Worm (Caenorhabditis elegans) whole organism, L4 larva: ENCODE measurements around the gene F22B3.8.
A peak's percentile ranks its signal among the peaks of the same experiment; 100 is the strongest.
"Not testable (repeated sequence)": the region's sequence is repeated elsewhere in the genome, so short reads cannot be mapped to it uniquely, and the experiment has no call there.

Experiments used
- F26F4.8 ChIP-seq: fragments of 200-800 bp; sonication (Bioruptor generic); conservative IDR thresholded peaks from 2 replicates; pipeline ENCODE4 v1.3.6; 2022; ENCODE audit warnings: missing genetic modification characterization, missing compliant biosample characterization
- F49E8.2 ChIP-seq: sonication (generic microtip); optimal IDR thresholded peaks from 2 replicates; lab custom pipeline; 2016; ENCODE audit warnings: missing compliant biosample characterization, mild to moderate bottlenecking, missing genetic modification characterization, borderline replicate concordance
- R02D3.7 ChIP-seq: fragments of 150-350 bp; sonication (generic microtip); optimal IDR thresholded peaks from 3 replicates; lab custom pipeline; 2014; ENCODE audit warnings: missing biosample characterization, missing genetic modification characterization
- aly-2 ChIP-seq: sonication (generic microtip); optimal IDR thresholded peaks from 2 replicates; lab custom pipeline; 2018; ENCODE audit warnings: missing biosample characterization, missing genetic modification characterization
- ama-1 ChIP-seq: fragments of 150-350 bp; optimal IDR thresholded peaks from 2 replicates; lab custom pipeline; 2014; ENCODE audit warnings: inconsistent platforms, mixed read lengths
- arid-1 ChIP-seq: fragments of 200-800 bp; sonication (Bioruptor generic); conservative IDR thresholded peaks from 2 replicates; pipeline ENCODE4 v1.3.6; 2022; ENCODE audit warnings: missing genetic modification reagents, missing genetic modification characterization, missing compliant biosample characterization
- cey-2 ChIP-seq: sonication (generic microtip); optimal IDR thresholded peaks from 3 replicates; lab custom pipeline; 2017; ENCODE audit warnings: missing genetic modification characterization, mild to moderate bottlenecking, missing compliant biosample characterization, antibody characterized with exemption, borderline replicate concordance; ENCODE audit not compliant: insufficient read depth
- dmd-6 ChIP-seq: fragments of 200-800 bp; sonication (Bioruptor generic); IDR thresholded peaks from 2 replicates; pipeline ENCODE4 v1.3.6; 2022; ENCODE audit warnings: missing genetic modification reagents, missing genetic modification characterization, missing compliant biosample characterization
- dmd-8 ChIP-seq: fragments of 200-800 bp; sonication (Bioruptor generic); IDR thresholded peaks from 2 replicates; pipeline ENCODE4 v1.3.6; 2022; ENCODE audit warnings: missing genetic modification characterization, missing compliant biosample characterization
- dmd-9 ChIP-seq: fragments of 200-800 bp; sonication (Bioruptor generic); IDR thresholded peaks from 2 replicates; pipeline ENCODE4 v1.3.6; 2022; ENCODE audit warnings: missing genetic modification reagents, missing genetic modification characterization, missing compliant biosample characterization
- fos-1 ChIP-seq: fragments of 150-350 bp; optimal IDR thresholded peaks from 2 replicates; lab custom pipeline; 2014; ENCODE audit warnings: missing biosample characterization, missing genetic modification characterization
- jun-1 ChIP-seq: fragments of 150-350 bp; optimal IDR thresholded peaks from 2 replicates; lab custom pipeline; 2014; ENCODE audit warnings: missing biosample characterization, missing genetic modification reagents, missing genetic modification characterization
- lin-1 ChIP-seq: fragments of 200-800 bp; sonication (Bioruptor generic); IDR thresholded peaks from 2 replicates; pipeline ENCODE4 v1.3.6; 2022; ENCODE audit warnings: missing genetic modification reagents, missing genetic modification characterization, missing compliant biosample characterization
- lin-15B ChIP-seq: fragments of 150-350 bp; sonication (generic microtip); optimal IDR thresholded peaks from 3 replicates; lab custom pipeline; 2014; ENCODE audit warnings: missing biosample characterization, missing genetic modification characterization
- madf-5 ChIP-seq, 2 experiments: fragments of 200-800 bp; sonication (Bioruptor generic); IDR thresholded peaks; 2 replicates each; pipeline ENCODE4 v1.3.6; 2022; ENCODE audit warnings: missing compliant biosample characterization in 2 of 2, missing genetic modification characterization in 2 of 2
- mes-2 ChIP-seq: sonication (generic microtip); optimal IDR thresholded peaks from 2 replicates; lab custom pipeline; 2016; ENCODE audit warnings: missing genotype, mild to moderate bottlenecking, missing genetic modification characterization, missing compliant biosample characterization; ENCODE audit not compliant: poor library complexity, severe bottlenecking
- nhr-102 ChIP-seq: sonication (generic microtip); optimal IDR thresholded peaks from 2 replicates; lab custom pipeline; 2016; ENCODE audit warnings: mild to moderate bottlenecking, missing genetic modification characterization, moderate library complexity, missing compliant biosample characterization
- nhr-11 ChIP-seq: fragments of 150-350 bp; optimal IDR thresholded peaks from 2 replicates; lab custom pipeline; 2014; ENCODE audit warnings: missing biosample characterization, missing genetic modification characterization
- nhr-111 ChIP-seq: fragments of 200-800 bp; sonication (Bioruptor generic); optimal IDR thresholded peaks from 2 replicates; lab custom pipeline; 2018; ENCODE audit warnings: mild to moderate bottlenecking, missing genetic modification characterization, missing compliant biosample characterization
- nhr-41 ChIP-seq: fragments of 200-800 bp; sonication (Bioruptor generic); IDR thresholded peaks from 2 replicates; pipeline ENCODE4 v1.3.6; 2022; ENCODE audit warnings: missing genetic modification reagents, missing genetic modification characterization, missing compliant biosample characterization
- nhr-76 ChIP-seq: fragments of 150-350 bp; optimal IDR thresholded peaks from 2 replicates; lab custom pipeline; 2014; ENCODE audit warnings: missing biosample characterization, missing genetic modification characterization
- pha-4 ChIP-seq, 2 experiments: fragments of 150-350 bp in 1 of 2; fragments of 200-800 bp in 1 of 2; sonication (Bioruptor generic) in 1 of 2; IDR thresholded peaks in 1 of 2; optimal IDR thresholded peaks in 1 of 2; 2 replicates each; pipeline versions ENCODE4 v1.3.6 to Lab custom; 2014 to 2022; ENCODE audit warnings: missing genetic modification characterization in 2 of 2, missing genetic modification reagents in 2 of 2, missing biosample characterization in 1 of 2, missing compliant biosample characterization in 1 of 2
- rbr-2 ChIP-seq: sonication (generic microtip); optimal IDR thresholded peaks from 2 replicates; lab custom pipeline; 2016; ENCODE audit warnings: missing genotype, missing genetic modification characterization, missing compliant biosample characterization
- skn-1 ChIP-seq: fragments of 150-350 bp; optimal IDR thresholded peaks from 2 replicates; lab custom pipeline; 2014; ENCODE audit warnings: missing biosample characterization, missing genetic modification characterization
- snpc-4 ChIP-seq: fragments of 150-350 bp; optimal IDR thresholded peaks from 2 replicates; lab custom pipeline; 2014; ENCODE audit warnings: missing biosample characterization, missing genetic modification characterization
- spr-3 ChIP-seq: fragments of 200-800 bp; sonication (Bioruptor generic); optimal IDR thresholded peaks from 2 replicates; lab custom pipeline; 2018; ENCODE audit warnings: mild to moderate bottlenecking, missing genetic modification characterization, missing compliant biosample characterization
- tra-1 ChIP-seq: fragments of 200-800 bp; sonication (Bioruptor generic); IDR thresholded peaks from 2 replicates; pipeline ENCODE4 v1.3.6; 2022; ENCODE audit warnings: missing genetic modification reagents, missing genetic modification characterization, missing compliant biosample characterization
- unc-130 ChIP-seq: sonication (generic microtip); optimal IDR thresholded peaks from 2 replicates; lab custom pipeline; 2016; ENCODE audit warnings: missing genetic modification reagents, missing genetic modification characterization, missing compliant biosample characterization
- unc-62 ChIP-seq, 3 experiments: fragments of 150-350 bp in 1 of 3; sonication (generic microtip); optimal IDR thresholded peaks in 2 of 3; peaks in 1 of 3; 1 replicate in 1 of 3; 2 replicates in 2 of 3; lab custom pipeline; 2014 to 2017; ENCODE audit warnings: missing biosample characterization in 3 of 3, missing genetic modification characterization in 3 of 3, missing genetic modification reagents in 3 of 3, missing genotype in 1 of 3

F22B3.8 gene

ce11 chrIV:11425442-11425841 lies 712 bp upstream of the F22B3.8 start, which contains the start of gene kin-4:
Gene kin-4 (plus strand): TSS chrIV:11425742.
- no peak for TF ChIP-seq F49E8.2
- TF ChIP-seq nhr-11: no peak
- TF ChIP-seq jun-1 (tag; lab: Kevin White, UChicago): no peak
- no peak for TF ChIP-seq unc-130 (GFP tag; lab: Kevin White, UChicago)
- no peak for TF ChIP-seq mes-2 (tag; lab: Kevin White, UChicago)
- no peak for TF ChIP-seq rbr-2
- no peak for TF ChIP-seq tra-1
- no peak for TF ChIP-seq spr-3
- no peak for TF ChIP-seq dmd-6
- TF ChIP-seq skn-1 (tag; lab: Kevin White, UChicago): no peak
- TF ChIP-seq snpc-4 (tag; lab: Kevin White, UChicago): no peak
- no peak for TF ChIP-seq dmd-8 (GFP tag; lab: Robert Waterston, UW)
- TF ChIP-seq nhr-41: no peak
- no peak for TF ChIP-seq R02D3.7 (tag; lab: Kevin White, UChicago)
- TF ChIP-seq ama-1 (lab: Kevin White, UChicago): no peak

ce11 chrIV:11421696-11422095 lies 3.0 kb downstream of the F22B3.8 start, which contains the start of gene F22B3.7:
Gene F22B3.7 (minus strand): TSS chrIV:11421796.
- TF ChIP-seq nhr-11 (no peak), madf-5 (GFP tag; IDR thresholded peaks at IDR 0.05; lab: Robert Waterston, UW) (no peak), nhr-111 (no peak), nhr-41 (no peak), skn-1 (tag; lab: Kevin White, UChicago) (no peak), F26F4.8 (GFP tag; lab: Robert Waterston, UW) (no peak), cey-2 (tag; lab: Kevin White, UChicago) (no peak), lin-15B (tag; lab: Kevin White, UChicago) (no peak), arid-1 (GFP tag; lab: Robert Waterston, UW) (no peak), tra-1 (no peak), spr-3 (no peak), nhr-102 (no peak), nhr-76 (tag; lab: Kevin White, UChicago) (no peak), pha-4 (GFP tag; IDR thresholded peaks at IDR 0.05; lab: Robert Waterston, UW) (no peak), pha-4 (tag; optimal IDR thresholded peaks at IDR 0.05; lab: Kevin White, UChicago) (no peak)
- TF ChIP-seq, all 104 proteins: peak for 0

ce11 chrIV:11416724-11417123 lies 8.0 kb downstream of the F22B3.8 start, which contains the start of gene F22B3.5:
Gene F22B3.5 (minus strand): TSS chrIV:11416824.
- not testable (repeated sequence) for TF ChIP-seq aly-2 (tag; lab: Kevin White, UChicago); dmd-9 (GFP tag; lab: Robert Waterston, UW); lin-15B (tag; lab: Kevin White, UChicago)

- TF ChIP-seq unc-62 (GFP tag; optimal IDR thresholded peaks at IDR 0.05 in 1 of 2; lab: Kevin White, UChicago) (peak in 1 of 2 experiments; percentile 59), unc-62 (tag; optimal IDR thresholded peaks at IDR 0.05; lab: Kevin White, UChicago) (no peak), fos-1 (no peak)
These were observed 9.8 kb downstream of the F22B3.8 start, which contains the start of gene F22B3.10 for ce11 chrIV:11414920-11415319. Gene F22B3.10 (minus strand): TSS chrIV:11415020.

- TF ChIP-seq lin-1 (GFP tag; lab: Robert Waterston, UW): no peak
- no peak for TF ChIP-seq rbr-2
- TF ChIP-seq unc-130 (GFP tag; lab: Kevin White, UChicago): peak; percentile 10
These were observed 14.6 kb downstream of the F22B3.8 start, which contains the start of gene gfat-2 for ce11 chrIV:11410084-11410483. Gene gfat-2 (plus strand): TSS chrIV:11410228.
